Fruit fly (Drosophila melanogaster) whole organism, pupa: ENCODE results near the gene ru.

Experiments used
- CG13204 ChIP-seq: fragments of 200-800 bp; sonication (Bioruptor generic); optimal IDR thresholded peaks from 2 replicates; lab custom pipeline; 2018; ENCODE audit warnings: missing biosample characterization, mild to moderate bottlenecking, missing genetic modification characterization, moderate library complexity
- CG14655 ChIP-seq: fragments of 200-800 bp; sonication (Bioruptor generic); optimal IDR thresholded peaks from 3 replicates; lab custom pipeline; 2017; ENCODE audit warnings: mild to moderate bottlenecking, missing biosample characterization, missing genetic modification reagents, missing genetic modification characterization
- CG15710 ChIP-seq: fragments of 200-800 bp; sonication (Bioruptor generic); optimal IDR thresholded peaks from 2 replicates; lab custom pipeline; 2018; ENCODE audit warnings: missing biosample characterization, mild to moderate bottlenecking, missing genetic modification characterization, moderate library complexity
- CG17806 ChIP-seq: fragments of 200-800 bp; sonication (Bioruptor generic); optimal IDR thresholded peaks from 2 replicates; lab custom pipeline; 2018; ENCODE audit warnings: missing biosample characterization, mild to moderate bottlenecking, missing genetic modification characterization, moderate library complexity
- CG8159 ChIP-seq: fragments of 200-800 bp; sonication (Bioruptor generic); optimal IDR thresholded peaks from 3 replicates; lab custom pipeline; 2018; ENCODE audit warnings: missing biosample characterization, mild to moderate bottlenecking, missing genetic modification characterization, moderate library complexity
- EcR ChIP-seq: fragments of 200-800 bp; sonication (Bioruptor generic); optimal IDR thresholded peaks from 3 replicates; lab custom pipeline; 2019; ENCODE audit warnings: missing biosample characterization, missing genetic modification characterization, mild to moderate bottlenecking, moderate library complexity, missing genetic modification reagents
- Ets98B ChIP-seq: fragments of 200-800 bp; sonication (Bioruptor generic); IDR thresholded peaks from 2 replicates; pipeline ENCODE4 v1.3.6; 2022; ENCODE audit warnings: missing biosample characterization, missing genetic modification characterization
- fd96Ca ChIP-seq: fragments of 200-800 bp; sonication (Bioruptor generic); IDR thresholded peaks from 3 replicates; pipeline ENCODE4 v1.3.6; 2022; ENCODE audit warnings: missing biosample characterization, missing genetic modification characterization

dm6 chr3L:1325626-1325937, 44.8 kb upstream of the ru start:
- TF ChIP-seq CG13204 (no peak), CG14655 (no peak), CG17806 (tag; lab: Kevin White, UChicago) (no peak), fd96Ca (no peak), CG8159 (no peak), EcR (GFP tag; lab: Kevin White, UChicago) (no peak), Ets98B (GFP tag; lab: Robert Waterston, UW) (no peak), CG15710 (tag; lab: Kevin White, UChicago) (no peak)
